Fruit fly (Drosophila melanogaster): Measurements from ENCODE around the gene Qsox4.

The Qsox4 gene

DNA sequence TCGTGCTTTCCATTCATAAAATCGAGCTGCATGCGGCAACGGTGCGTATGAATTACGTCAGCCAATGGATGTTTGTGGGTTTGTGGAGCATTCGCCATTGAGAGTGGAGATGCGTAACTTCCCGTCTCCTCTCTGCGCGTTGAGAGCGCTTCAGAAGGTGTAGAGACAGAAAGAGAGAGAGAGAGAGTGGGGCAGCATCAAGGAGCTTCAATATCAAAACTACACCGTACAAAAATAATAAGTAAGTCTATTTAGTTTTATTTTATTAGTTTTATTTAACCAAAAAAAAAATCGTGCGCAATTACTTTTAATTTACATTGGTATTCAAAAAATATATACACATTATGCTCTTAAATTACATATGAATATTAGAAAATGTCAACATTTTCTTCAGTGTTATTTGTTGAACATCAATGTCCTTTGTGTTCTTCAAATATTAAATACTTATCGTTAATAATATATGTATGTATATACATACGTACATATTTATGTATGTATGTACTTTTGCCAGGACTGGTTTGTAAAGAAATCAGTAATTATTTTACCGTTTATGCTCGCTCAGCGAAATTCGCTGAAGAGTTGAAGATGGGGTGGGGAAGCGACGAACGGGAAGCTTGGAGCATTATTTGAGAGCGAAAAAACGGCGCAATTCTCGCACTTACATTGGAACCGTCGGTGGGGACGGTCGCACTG is 20.3 kb downstream of the Qsox4 start, which contains the start of gene CG10365 (continued):
- TF ChIP-seq CG5245 (GFP tag; optimal IDR thresholded peaks at IDR 0.05) (peak; percentile 65), unpg (GFP tag; optimal IDR thresholded peaks at IDR 0.05) (peak; percentile 93), CG4730 (GFP tag; IDR thresholded peaks at IDR 0.05) (peak; percentile 68), vnd (GFP tag; IDR thresholded peaks at IDR 0.05; ENCODE audit: partially characterized antibody) (no peak), CG3847 (GFP tag; IDR thresholded peaks at IDR 0.05) (peak; percentile 81), CG11456 (GFP tag; IDR thresholded peaks at IDR 0.05) (peak; percentile 72), Sry-β (GFP tag; optimal IDR thresholded peaks at IDR 0.05) (no peak), Neu2 (GFP tag; optimal IDR thresholded peaks at IDR 0.05; ENCODE audit: borderline replicate concordance) (no peak), Opbp (GFP tag; IDR thresholded peaks at IDR 0.05; ENCODE audit: partially characterized antibody) (no peak), Rx (GFP tag; IDR thresholded peaks at IDR 0.05) (no peak), NC2α (GFP tag; optimal IDR thresholded peaks at IDR 0.05) (no peak), seq (GFP tag; IDR thresholded peaks at IDR 0.05) (peak; percentile 67), gro (GFP tag; optimal IDR thresholded peaks at IDR 0.05) (no peak), slou (GFP tag; optimal IDR thresholded peaks at IDR 0.05) (peak; percentile 57), sd (tag; optimal IDR thresholded peaks at IDR 0.05) (peak; percentile 65), CG12769 (tag; optimal IDR thresholded peaks at IDR 0.05) (peak; percentile 70), CG12299 (tag; optimal IDR thresholded peaks at IDR 0.05) (peak; percentile 77), CG7357 (GFP tag; IDR thresholded peaks at IDR 0.05) (peak; percentile 76), slbo (GFP tag; IDR thresholded peaks at IDR 0.05) (peak; percentile 94), Lhr (GFP tag; optimal IDR thresholded peaks at IDR 0.05) (no peak), CG11560 (tag; IDR thresholded peaks at IDR 0.05) (peak; percentile 51; the same call in 2 of the 3 replicates), sim (GFP tag; IDR thresholded peaks at IDR 0.05) (peak; percentile 64; the same call in 1 of the 2 replicates), peb (GFP tag; IDR thresholded peaks at IDR 0.05) (peak; percentile 24; the same call in 1 of the 2 replicates), kah (GFP tag; optimal IDR thresholded peaks at IDR 0.05) (peak; percentile 67), CG5180 (GFP tag; optimal IDR thresholded peaks at IDR 0.05) (peak; percentile 70), CG8089 (GFP tag; optimal IDR thresholded peaks at IDR 0.05) (no peak), CG3838 (GFP tag; optimal IDR thresholded peaks at IDR 0.05) (peak; percentile 6), usp (GFP tag; optimal IDR thresholded peaks at IDR 0.05) (no peak), CG12744 (GFP tag; optimal IDR thresholded peaks at IDR 0.05) (no peak), Hr39 (optimal IDR thresholded peaks at IDR 0.05) (no peak), CG6765 (GFP tag; optimal IDR thresholded peaks at IDR 0.05) (peak; percentile 72), p53 (GFP tag; optimal IDR thresholded peaks at IDR 0.05) (no peak), gcm (GFP tag; optimal IDR thresholded peaks at IDR 0.05) (peak; percentile 91), chn (GFP tag; optimal IDR thresholded peaks at IDR 0.05) (no peak), Nf-YA (GFP tag; IDR thresholded peaks at IDR 0.05) (peak; percentile 82), onecut (GFP tag; IDR thresholded peaks at IDR 0.05) (peak; percentile 74), Tbp (GFP tag; optimal IDR thresholded peaks at IDR 0.05) (no peak), CG4854 (GFP tag; optimal IDR thresholded peaks at IDR 0.05) (no peak), CG12391 (tag; optimal IDR thresholded peaks at IDR 0.05) (peak; percentile 94), Hr51 (GFP tag; optimal IDR thresholded peaks at IDR 0.05) (peak in 1 of 2 experiments; percentile 97), CG12104 (GFP tag; optimal IDR thresholded peaks at IDR 0.05) (peak; percentile 74), Dek (tag; optimal IDR thresholded peaks at IDR 0.05) (peak; percentile 90), Nf-YB (GFP tag; optimal IDR thresholded peaks at IDR 0.05) (peak; percentile 77), CG31224 (GFP tag; IDR thresholded peaks at IDR 0.05) (no peak), Side (GFP tag; optimal IDR thresholded peaks at IDR 0.05) (no peak), row (GFP tag; IDR thresholded peaks at IDR 0.05) (peak; percentile 91), Ets97D (GFP tag; optimal IDR thresholded peaks at IDR 0.05) (no peak), gcm2 (GFP tag; optimal IDR thresholded peaks at IDR 0.05) (no peak), btn (GFP tag; optimal IDR thresholded peaks at IDR 0.05) (no peak), CG14667 (GFP tag; IDR thresholded peaks at IDR 0.05) (peak; percentile 62)

All from whole organism, embryonic.